Fruit fly (Drosophila melanogaster) whole organism, embryonic: ENCODE results near the gene Son.

Experiments used
- BEAF-32 ChIP-seq: fragments of 200-800 bp; sonication (Bioruptor generic); optimal IDR thresholded peaks from 3 replicates; lab custom pipeline; 2017; ENCODE audit warnings: missing biosample characterization, missing genetic modification characterization, mild to moderate bottlenecking, moderate library complexity, missing genetic modification reagents
- CG10147 ChIP-seq: fragments of 200-800 bp; sonication (Bioruptor generic); optimal IDR thresholded peaks from 2 replicates; lab custom pipeline; 2019; ENCODE audit warnings: missing biosample characterization, mild to moderate bottlenecking, missing genetic modification characterization, moderate library complexity
- CG10209 ChIP-seq: fragments of 200-800 bp; sonication (Bioruptor generic); optimal IDR thresholded peaks from 3 replicates; lab custom pipeline; 2017; ENCODE audit warnings: missing biosample characterization, mild to moderate bottlenecking, missing genetic modification characterization, missing genetic modification reagents
- CG11723 ChIP-seq: fragments of 200-800 bp; sonication (Bioruptor generic); optimal IDR thresholded peaks from 2 replicates; lab custom pipeline; 2017; ENCODE audit warnings: missing biosample characterization, mild to moderate bottlenecking, missing genetic modification characterization
- CG12071 ChIP-seq: fragments of 200-800 bp; sonication (Bioruptor generic); optimal IDR thresholded peaks from 3 replicates; lab custom pipeline; 2018; ENCODE audit warnings: missing biosample characterization, mild to moderate bottlenecking, missing genetic modification characterization
- CG13287 ChIP-seq: fragments of 200-800 bp; sonication (Bioruptor generic); IDR thresholded peaks from 2 replicates; pipeline ENCODE4 v1.3.6; 2022; ENCODE audit warnings: missing biosample characterization, missing genetic modification characterization; ENCODE audit not compliant: partially characterized antibody
- CG16863 ChIP-seq: fragments of 200-800 bp; sonication (Bioruptor generic); optimal IDR thresholded peaks from 3 replicates; lab custom pipeline; 2016; ENCODE audit warnings: missing biosample characterization, missing genetic modification characterization
- CG17802 ChIP-seq: fragments of 200-800 bp; sonication (Bioruptor generic); optimal IDR thresholded peaks from 2 replicates; lab custom pipeline; 2018; ENCODE audit warnings: missing biosample characterization, mild to moderate bottlenecking, missing genetic modification characterization, moderate library complexity
- CG1792 ChIP-seq: fragments of 200-800 bp; sonication (Bioruptor generic); optimal IDR thresholded peaks from 2 replicates; lab custom pipeline; 2016; ENCODE audit warnings: missing biosample characterization, missing genetic modification characterization
- CG2120 ChIP-seq: fragments of 200-800 bp; sonication (Bioruptor generic); optimal IDR thresholded peaks from 3 replicates; lab custom pipeline; 2016; ENCODE audit warnings: missing biosample characterization, missing genetic modification characterization
- CG33213 ChIP-seq: fragments of 200-800 bp; sonication (Bioruptor generic); optimal IDR thresholded peaks from 3 replicates; lab custom pipeline; 2016; ENCODE audit warnings: missing biosample characterization, missing genetic modification characterization
- CG3838 ChIP-seq: fragments of 200-800 bp; sonication (Bioruptor generic); optimal IDR thresholded peaks from 3 replicates; lab custom pipeline; 2016; ENCODE audit warnings: missing biosample characterization, missing genetic modification characterization
- CG4424 ChIP-seq: fragments of 200-800 bp; sonication (Bioruptor generic); optimal IDR thresholded peaks from 3 replicates; lab custom pipeline; 2016; ENCODE audit warnings: missing biosample characterization, missing genetic modification characterization
- CG4820 ChIP-seq: fragments of 200-800 bp; sonication (Bioruptor generic); optimal IDR thresholded peaks from 3 replicates; lab custom pipeline; 2016; ENCODE audit warnings: missing biosample characterization, missing genetic modification characterization
- CG4854 ChIP-seq: fragments of 200-800 bp; sonication (Bioruptor generic); optimal IDR thresholded peaks from 2 replicates; lab custom pipeline; 2016; ENCODE audit warnings: missing biosample characterization, missing genetic modification characterization, inconsistent platforms
- CG6689 ChIP-seq: fragments of 200-800 bp; sonication (Bioruptor generic); IDR thresholded peaks from 2 replicates; pipeline ENCODE4 v1.3.6; 2022; ENCODE audit warnings: missing biosample characterization, missing genetic modification characterization
- CG7271 ChIP-seq: fragments of 200-800 bp; sonication (Bioruptor generic); optimal IDR thresholded peaks from 2 replicates; lab custom pipeline; 2018; ENCODE audit warnings: missing biosample characterization, mild to moderate bottlenecking, missing genetic modification characterization, moderate library complexity
- CG7357 ChIP-seq: fragments of 200-800 bp; sonication (Bioruptor generic); IDR thresholded peaks from 3 replicates; pipeline ENCODE4 v1.3.6; 2022; ENCODE audit warnings: missing biosample characterization, missing genetic modification characterization
- CG7745 ChIP-seq: fragments of 200-800 bp; sonication (Bioruptor generic); optimal IDR thresholded peaks from 2 replicates; lab custom pipeline; 2018; ENCODE audit warnings: missing biosample characterization, mild to moderate bottlenecking, missing genetic modification characterization, moderate library complexity
- CG8944 ChIP-seq: fragments of 200-800 bp; sonication (Bioruptor generic); optimal IDR thresholded peaks from 3 replicates; lab custom pipeline; 2016; ENCODE audit warnings: missing biosample characterization, missing genetic modification characterization
- D19A ChIP-seq: fragments of 200-800 bp; optimal IDR thresholded peaks from 3 replicates; lab custom pipeline; 2019; ENCODE audit warnings: missing biosample characterization, mild to moderate bottlenecking, missing genetic modification characterization, moderate library complexity
- Dref ChIP-seq: fragments of 200-800 bp; sonication (Bioruptor generic); IDR thresholded peaks from 2 replicates; pipeline ENCODE4 v1.3.6; 2022; ENCODE audit warnings: missing biosample characterization, missing genetic modification characterization
- HmgZ ChIP-seq: fragments of 200-800 bp; sonication (Bioruptor generic); optimal IDR thresholded peaks from 2 replicates; lab custom pipeline; 2018; ENCODE audit warnings: missing biosample characterization, mild to moderate bottlenecking, missing genetic modification characterization
- Hsf ChIP-seq: fragments of 200-800 bp; sonication (Bioruptor generic); optimal IDR thresholded peaks from 3 replicates; lab custom pipeline; 2016; ENCODE audit warnings: missing biosample characterization, missing genetic modification characterization
- Nf-YA ChIP-seq: fragments of 200-800 bp; sonication (Bioruptor generic); IDR thresholded peaks from 2 replicates; pipeline ENCODE4 v1.3.6; 2022; ENCODE audit warnings: missing biosample characterization, missing genetic modification characterization
- Optix ChIP-seq: fragments of 200-800 bp; sonication (Bioruptor generic); IDR thresholded peaks from 3 replicates; pipeline ENCODE4 v1.3.6; 2022; ENCODE audit warnings: missing biosample characterization, missing genetic modification characterization
- Rfx ChIP-seq: fragments of 200-800 bp; sonication (Bioruptor generic); IDR thresholded peaks from 2 replicates; pipeline ENCODE4 v1.3.6; 2022; ENCODE audit warnings: missing biosample characterization, missing genetic modification characterization
- Rx ChIP-seq: fragments of 200-800 bp; sonication (Bioruptor generic); IDR thresholded peaks from 2 replicates; pipeline ENCODE4 v1.3.6; 2022; ENCODE audit warnings: missing biosample characterization, missing genetic modification characterization
- Six4 ChIP-seq: fragments of 200-800 bp; sonication (Bioruptor generic); optimal IDR thresholded peaks from 2 replicates; lab custom pipeline; 2016; ENCODE audit warnings: missing biosample characterization, missing genetic modification characterization
- TFAM ChIP-seq: fragments of 200-800 bp; sonication (Bioruptor generic); optimal IDR thresholded peaks from 2 replicates; lab custom pipeline; 2017; ENCODE audit warnings: missing biosample characterization, missing genetic modification characterization, inconsistent platforms
- Trl ChIP-seq, 3 experiments: fragments of >200 bp in 2 of 3; fragments of 200-800 bp in 1 of 3; sonication (Bioruptor generic) in 1 of 3; optimal IDR thresholded peaks; 2 replicates in 1 of 3; 3 replicates in 2 of 3; lab custom pipeline; 2016 to 2017; ENCODE audit warnings: missing biosample characterization in 1 of 3, missing genetic modification characterization in 1 of 3
- Xrp1 ChIP-seq: fragments of 200-800 bp; sonication (Bioruptor generic); IDR thresholded peaks from 2 replicates; pipeline ENCODE4 v1.3.6; 2022; ENCODE audit warnings: missing biosample characterization, missing genetic modification characterization
- al ChIP-seq: fragments of 200-800 bp; sonication (Bioruptor generic); IDR thresholded peaks from 2 replicates; pipeline ENCODE4 v1.3.6; 2022; ENCODE audit warnings: missing biosample characterization, missing genetic modification characterization
- cad ChIP-seq: fragments of >200 bp; optimal IDR thresholded peaks from 2 replicates; lab custom pipeline; 2017; ENCODE audit warnings: missing biosample characterization, missing genetic modification characterization
- cato ChIP-seq: fragments of 200-800 bp; sonication (Bioruptor generic); optimal IDR thresholded peaks from 2 replicates; lab custom pipeline; 2016; ENCODE audit warnings: missing biosample characterization, missing genetic modification characterization, borderline replicate concordance
- chinmo ChIP-seq: fragments of 200-800 bp; sonication (Bioruptor generic); IDR thresholded peaks from 4 replicates; pipeline ENCODE4 v1.3.6; 2022; ENCODE audit warnings: missing biosample characterization, missing genetic modification characterization; ENCODE audit not compliant: partially characterized antibody
- chm ChIP-seq: fragments of 200-800 bp; sonication (Bioruptor generic); IDR thresholded peaks from 2 replicates; pipeline ENCODE4 v1.3.6; 2022; ENCODE audit warnings: missing biosample characterization, missing genetic modification characterization
- da ChIP-seq: fragments of 200-800 bp; sonication (Bioruptor generic); optimal IDR thresholded peaks from 2 replicates; lab custom pipeline; 2016; ENCODE audit warnings: missing biosample characterization, missing genetic modification characterization
- en ChIP-seq: fragments of 200-800 bp; sonication (Bioruptor generic); optimal IDR thresholded peaks from 2 replicates; lab custom pipeline; 2016; ENCODE audit warnings: missing biosample characterization, missing genetic modification characterization
- fu2 ChIP-seq: fragments of 200-800 bp; sonication (Bioruptor generic); optimal IDR thresholded peaks from 2 replicates; lab custom pipeline; 2016; ENCODE audit warnings: missing biosample characterization, missing genetic modification characterization
- hkb ChIP-seq, 2 experiments: fragments of 200-800 bp in 1 of 2; fragments of >200 bp in 1 of 2; sonication (Bioruptor generic) in 1 of 2; IDR thresholded peaks in 1 of 2; optimal IDR thresholded peaks in 1 of 2; 2 replicates each; pipeline versions ENCODE4 v1.3.6 to Lab custom; 2017 to 2022; ENCODE audit warnings: missing biosample characterization in 1 of 2, missing genetic modification characterization in 1 of 2
- hth ChIP-seq: fragments of >200 bp; optimal IDR thresholded peaks from 2 replicates; lab custom pipeline; 2017; ENCODE audit warnings: inconsistent platforms
- lola ChIP-seq, 3 experiments: fragments of >200 bp in 2 of 3; fragments of 200-800 bp in 1 of 3; sonication (Bioruptor generic) in 1 of 3; optimal IDR thresholded peaks; 2 replicates each; lab custom pipeline; 2017 to 2019; ENCODE audit warnings: missing biosample characterization in 3 of 3, missing genetic modification characterization in 3 of 3, mild to moderate bottlenecking in 1 of 3, moderate library complexity in 1 of 3
- nom ChIP-seq: fragments of 200-800 bp; sonication (Bioruptor generic); optimal IDR thresholded peaks from 2 replicates; lab custom pipeline; 2017; ENCODE audit warnings: missing biosample characterization, missing genetic modification characterization, mild to moderate bottlenecking, moderate library complexity, missing genetic modification reagents
- pfk ChIP-seq: fragments of 200-800 bp; sonication (Bioruptor generic); optimal IDR thresholded peaks from 2 replicates; lab custom pipeline; 2018; ENCODE audit warnings: missing biosample characterization, mild to moderate bottlenecking, missing genetic modification characterization, moderate library complexity
- phol ChIP-seq: fragments of 200-800 bp; sonication (Bioruptor generic); optimal IDR thresholded peaks from 3 replicates; lab custom pipeline; 2018; ENCODE audit warnings: missing biosample characterization, mild to moderate bottlenecking, missing genetic modification characterization, moderate library complexity
- seq ChIP-seq: fragments of 200-800 bp; sonication (Bioruptor generic); IDR thresholded peaks from 2 replicates; pipeline ENCODE4 v1.3.6; 2022; ENCODE audit warnings: missing biosample characterization, missing genetic modification characterization
- shn ChIP-seq: fragments of 200-800 bp; sonication (Bioruptor generic); optimal IDR thresholded peaks from 3 replicates; lab custom pipeline; 2016; ENCODE audit warnings: missing biosample characterization, missing genetic modification characterization
- slp2 ChIP-seq: fragments of 200-800 bp; sonication (Bioruptor generic); optimal IDR thresholded peaks from 2 replicates; lab custom pipeline; 2016; ENCODE audit warnings: missing biosample characterization, missing genetic modification characterization
- tna ChIP-seq: fragments of 200-800 bp; sonication (Bioruptor generic); IDR thresholded peaks from 2 replicates; pipeline ENCODE4 v1.3.6; 2022; ENCODE audit warnings: missing biosample characterization, missing genetic modification characterization; ENCODE audit not compliant: partially characterized antibody

Gene Son

DNA sequence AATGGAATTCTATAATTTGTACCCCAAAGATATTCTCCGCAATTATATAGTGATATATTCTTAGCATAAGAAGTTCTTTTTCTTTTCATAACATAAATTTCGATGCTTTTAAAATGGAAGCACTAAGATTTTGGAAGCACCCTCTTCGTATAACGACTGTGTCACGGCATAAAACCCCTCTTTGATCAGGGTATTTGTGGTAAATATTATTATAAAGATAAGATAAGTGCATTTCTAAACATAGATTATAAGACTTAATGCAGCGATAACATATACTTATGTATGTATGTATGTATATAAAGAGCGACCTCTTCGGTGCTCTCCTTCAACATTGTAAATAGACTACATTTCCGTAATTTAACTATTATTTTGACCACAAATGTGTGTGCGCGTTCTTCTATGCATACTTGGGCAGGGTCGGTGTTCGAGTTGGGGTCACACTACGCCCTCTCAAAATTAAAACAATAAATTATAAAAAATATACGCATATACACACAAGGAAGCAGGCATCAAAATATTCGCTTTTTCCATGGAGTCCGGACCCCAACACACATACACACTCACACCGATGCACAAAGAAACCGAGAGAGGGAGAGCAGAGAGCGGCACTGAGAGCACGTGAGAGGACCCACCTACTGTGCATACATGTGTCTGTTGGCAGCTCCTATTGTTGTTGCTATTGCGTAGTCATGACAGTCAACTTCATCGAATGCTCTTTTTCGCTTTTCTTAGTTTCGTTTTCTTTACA, 27.4 kb upstream of the Son start:
- no peak for TF ChIP-seq Xrp1 (GFP tag; lab: Robert Waterston, UW)
- no peak for TF ChIP-seq hkb (optimal IDR thresholded peaks at IDR 0.05; lab: Kevin White, UChicago)
- TF ChIP-seq hkb (GFP tag; IDR thresholded peaks at IDR 0.05; lab: Robert Waterston, UW): no peak
- no peak for TF ChIP-seq CG7745 (tag; lab: Kevin White, UChicago)
- TF ChIP-seq CG2120 (GFP tag; lab: Kevin White, UChicago): no peak
- no peak for TF ChIP-seq CG6689 (GFP tag; lab: Robert Waterston, UW)
- no peak for TF ChIP-seq Rfx
- TF ChIP-seq chinmo (GFP tag; lab: Robert Waterston, UW): no peak
- TF ChIP-seq CG8944 (GFP tag; lab: Kevin White, UChicago): no peak
- no peak for TF ChIP-seq fu2 (GFP tag; lab: Kevin White, UChicago)
- no peak for TF ChIP-seq Six4
- peak; percentile 63 for TF ChIP-seq D19A (tag; lab: Kevin White, UChicago)
- no peak for TF ChIP-seq slp2 (GFP tag; lab: Kevin White, UChicago)
- TF ChIP-seq Dref (GFP tag; lab: Robert Waterston, UW): no peak
- no peak for TF ChIP-seq Rx
- no peak for TF ChIP-seq CG7271 (tag; lab: Kevin White, UChicago)
- no peak for TF ChIP-seq da (GFP tag; lab: Kevin White, UChicago)
- TF ChIP-seq phol (tag; lab: Kevin White, UChicago): no peak
- TF ChIP-seq al: no peak
- peak; percentile 99 to 100 for TF ChIP-seq Trl (optimal IDR thresholded peaks at IDR 0.05; lab: Kevin White, UChicago)
- peak; percentile 66 for TF ChIP-seq Trl (GFP tag; optimal IDR thresholded peaks at IDR 0.05; lab: Kevin White, UChicago)
- TF ChIP-seq hth: no peak
- no peak for TF ChIP-seq CG12071 (GFP tag; lab: Kevin White, UChicago)
- no peak for TF ChIP-seq cato (GFP tag; lab: Kevin White, UChicago)
- no peak for TF ChIP-seq CG13287
- no peak for TF ChIP-seq chm (GFP tag; lab: Robert Waterston, UW)
- no peak for TF ChIP-seq lola (GFP tag; optimal IDR thresholded peaks at IDR 0.05; lab: Kevin White, UChicago)
- TF ChIP-seq en (GFP tag; lab: Kevin White, UChicago): no peak
- TF ChIP-seq CG10147 (GFP tag; lab: Kevin White, UChicago): no peak
- no peak for TF ChIP-seq Hsf
- no peak for TF ChIP-seq CG4424 (GFP tag; lab: Kevin White, UChicago)
- TF ChIP-seq CG33213 (GFP tag; lab: Kevin White, UChicago): no peak
- no peak for TF ChIP-seq Optix (GFP tag; lab: Robert Waterston, UW)
- no peak for TF ChIP-seq CG17802
- TF ChIP-seq nom (GFP tag; lab: Kevin White, UChicago): peak; percentile 62
- TF ChIP-seq CG4854 (GFP tag; lab: Kevin White, UChicago): no peak
- no peak for TF ChIP-seq CG1792
- no peak for TF ChIP-seq tna (GFP tag; lab: Robert Waterston, UW)
- TF ChIP-seq TFAM (GFP tag; lab: Kevin White, UChicago): no peak
- TF ChIP-seq CG3838 (GFP tag; lab: Kevin White, UChicago): no peak
- TF ChIP-seq CG11723 (GFP tag; lab: Kevin White, UChicago): no peak
- no peak for TF ChIP-seq CG16863
- no peak for TF ChIP-seq pfk
- no peak for TF ChIP-seq BEAF-32 (GFP tag; lab: Kevin White, UChicago)
- TF ChIP-seq CG4820 (GFP tag; lab: Kevin White, UChicago): no peak
- TF ChIP-seq shn (GFP tag; lab: Kevin White, UChicago): no peak
- peak; percentile 24 for TF ChIP-seq cad (GFP tag; lab: Kevin White, UChicago)
- TF ChIP-seq HmgZ (tag; lab: Kevin White, UChicago): no peak
- no peak for TF ChIP-seq CG7357 (GFP tag; lab: Robert Waterston, UW)
- no peak for TF ChIP-seq CG10209 (GFP tag; lab: Kevin White, UChicago)
- no peak for TF ChIP-seq seq (GFP tag; lab: Robert Waterston, UW)
- TF ChIP-seq Nf-YA (GFP tag; lab: Robert Waterston, UW): no peak
